Fruit fly (Drosophila melanogaster): ENCODE results near the gene CG9631.

Gene CG9631

dm6 chr3R:14226662-14227061 lies at the start of gene CG9631:
CG9631 (minus strand) TSS chr3R:14226762.
- no peak for TF ChIP-seq CG17801 (GFP tag; optimal IDR thresholded peaks at IDR 0.05; ENCODE audit: partially characterized antibody)

- no peak for TF ChIP-seq CG17801 (GFP tag; optimal IDR thresholded peaks at IDR 0.05; ENCODE audit: partially characterized antibody)
Measured at dm6 chr3R:14275519-14276172, 49.1 kb upstream of the CG9631 start.

DNA sequence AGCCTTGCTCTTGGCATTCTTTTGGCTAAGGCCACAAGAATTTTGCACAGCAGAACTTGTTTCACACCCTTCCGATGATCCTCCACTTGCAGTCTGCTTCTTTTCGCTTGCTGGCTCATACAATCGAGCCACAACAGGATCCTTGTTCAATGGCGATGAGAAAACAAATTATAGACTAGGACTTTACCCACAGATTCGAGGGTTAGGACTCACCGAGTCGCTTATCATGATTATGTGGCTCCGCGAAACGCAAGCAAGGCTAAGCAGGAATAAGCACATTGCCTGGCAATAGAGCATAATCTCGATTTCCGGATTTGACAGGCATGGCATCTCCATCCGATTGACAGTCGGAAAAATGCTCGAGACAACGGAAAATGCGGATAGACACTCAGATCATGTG lies 35.5 kb upstream of the CG9631 start, which contains the start of the genes CG14839 and CG14841:
Gene CG14839 (plus strand): TSS at position 301 of the 400 bp plus-strand sequence.
Gene CG14841 (minus strand): TSS at position 332 of the 400 bp plus-strand sequence.
- TF ChIP-seq CG17801 (GFP tag; optimal IDR thresholded peaks at IDR 0.05; ENCODE audit: partially characterized antibody) = no peak

- no peak for TF ChIP-seq CG17801 (GFP tag; optimal IDR thresholded peaks at IDR 0.05; ENCODE audit: partially characterized antibody)
Measured at dm6 chr3R:14261113-14261512, 34.6 kb upstream of the CG9631 start, which contains the start of gene CG14840. CG14840 (minus strand) TSS chr3R:14261213.

dm6 chr3R:14259821-14260220 lies 33.3 kb upstream of the CG9631 start, which contains the start of gene MetRS-m:
MetRS-m (minus strand) TSS chr3R:14259991.
- no peak for TF ChIP-seq CG17801 (GFP tag; optimal IDR thresholded peaks at IDR 0.05; ENCODE audit: partially characterized antibody)

- TF ChIP-seq CG17801 (GFP tag; optimal IDR thresholded peaks at IDR 0.05; ENCODE audit: partially characterized antibody) = no peak
Measured at dm6 chr3R:14255808-14256207, 29.2 kb upstream of the CG9631 start, which contains the start of gene CG43179. CG43179 (plus strand) TSS chr3R:14256108.

- TF ChIP-seq CG17801 (GFP tag; optimal IDR thresholded peaks at IDR 0.05; ENCODE audit: partially characterized antibody) = no peak
Measured at dm6 chr3R:14245371-14245770, 18.8 kb upstream of the CG9631 start, which contains the start of gene CG9616. CG9616 (minus strand) TSS chr3R:14245471.

DNA sequence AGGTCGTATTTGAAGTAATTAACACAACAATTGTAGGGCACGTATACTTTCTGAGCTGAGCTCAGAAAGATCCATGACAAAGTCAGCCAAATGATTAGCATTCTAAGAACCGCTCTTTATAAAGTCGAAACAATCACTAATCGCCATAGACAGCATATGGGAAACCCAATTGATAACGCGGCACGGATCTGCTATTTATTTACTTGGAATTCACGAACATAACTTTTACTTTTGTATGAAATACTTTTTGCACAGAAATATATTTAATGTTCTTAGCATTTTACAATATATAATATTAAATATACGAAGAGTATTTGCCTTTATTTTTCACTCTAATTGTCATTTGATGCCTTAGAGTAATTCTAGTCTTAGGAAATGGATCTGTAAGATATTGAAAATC lies 18.0 kb upstream of the CG9631 start, which contains the start of gene CG43291:
Gene CG43291 (minus strand): TSS at position 101 of the 400 bp plus-strand sequence.
- no peak for TF ChIP-seq CG17801 (GFP tag; optimal IDR thresholded peaks at IDR 0.05; ENCODE audit: partially characterized antibody)

DNA sequence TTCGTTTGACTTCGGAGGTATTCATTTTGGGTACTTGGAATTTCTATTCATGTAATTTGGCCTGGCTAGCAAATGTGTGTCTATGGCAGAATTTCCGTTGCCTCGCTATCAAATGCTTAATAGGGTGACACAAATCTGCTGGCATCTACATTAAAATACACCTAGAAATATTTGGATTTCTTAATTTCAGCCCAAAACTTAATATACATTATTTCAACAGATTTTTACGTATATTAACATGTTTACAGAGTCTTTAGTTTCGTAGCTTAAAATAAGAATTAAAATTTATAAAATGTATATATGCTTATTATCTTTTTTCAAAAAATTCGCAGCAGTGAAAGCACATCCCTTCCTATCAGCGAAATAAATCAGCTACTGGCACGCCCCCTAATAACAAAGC lies 2.5 kb upstream of the CG9631 start, which contains the start of gene CG9624:
Gene CG9624 (minus strand): TSS at position 101 of the 400 bp plus-strand sequence.
- no peak for TF ChIP-seq CG17801 (GFP tag; optimal IDR thresholded peaks at IDR 0.05; ENCODE audit: partially characterized antibody)

dm6 chr3R:14224105-14224574 lies 2.4 kb downstream of the CG9631 start, which contains the start of gene Sp212:
Sp212 (minus strand) TSS chr3R:14224155.
- no peak for TF ChIP-seq CG17801 (GFP tag; optimal IDR thresholded peaks at IDR 0.05; ENCODE audit: partially characterized antibody)

dm6 chr3R:14221484-14221883 lies 5.1 kb downstream of the CG9631 start, which contains the start of gene CG33109:
CG33109 (minus strand) TSS chr3R:14221584.
- no peak for TF ChIP-seq CG17801 (GFP tag; optimal IDR thresholded peaks at IDR 0.05; ENCODE audit: partially characterized antibody)

DNA sequence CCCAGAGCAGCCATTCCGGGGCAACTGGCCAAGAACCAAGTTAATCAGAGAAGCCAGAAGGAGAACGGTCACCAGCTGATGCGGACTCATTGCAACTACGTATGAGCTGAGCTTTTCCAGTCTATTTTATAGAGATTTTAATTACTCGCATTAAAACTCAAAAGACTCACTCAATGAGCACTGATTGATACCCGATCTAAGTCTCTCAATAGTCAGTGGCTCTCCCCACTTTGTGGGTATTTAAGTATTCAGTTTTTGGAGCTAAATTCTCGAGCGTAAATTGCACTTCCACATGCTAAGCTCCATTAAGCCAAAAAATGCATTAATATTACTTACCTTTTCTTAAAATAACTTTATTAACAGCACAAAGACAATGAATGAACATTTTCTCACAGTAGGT lies 6.5 kb downstream of the CG9631 start, which contains the start of gene CG31326:
Gene CG31326 (minus strand): TSS at position 101 of the 400 bp plus-strand sequence.
- no peak for TF ChIP-seq CG17801 (GFP tag; optimal IDR thresholded peaks at IDR 0.05; ENCODE audit: partially characterized antibody)

- no peak for TF ChIP-seq CG17801 (GFP tag; optimal IDR thresholded peaks at IDR 0.05; ENCODE audit: partially characterized antibody)
Measured at dm6 chr3R:14217839-14218238, 8.7 kb downstream of the CG9631 start, which contains the start of gene CG9649. CG9649 (minus strand) TSS chr3R:14217882.

dm6 chr3R:14214776-14215175 lies 11.8 kb downstream of the CG9631 start, which contains the start of gene Dop1R1:
Dop1R1 (minus strand) TSS chr3R:14214810.
- TF ChIP-seq CG17801 (GFP tag; optimal IDR thresholded peaks at IDR 0.05; ENCODE audit: partially characterized antibody) = no peak
